Worm (Caenorhabditis elegans): ENCODE measurements around the gene cht-2.
A peak's percentile ranks its signal among the peaks of the same experiment; 100 is the strongest.

cht-2 gene

DNA sequence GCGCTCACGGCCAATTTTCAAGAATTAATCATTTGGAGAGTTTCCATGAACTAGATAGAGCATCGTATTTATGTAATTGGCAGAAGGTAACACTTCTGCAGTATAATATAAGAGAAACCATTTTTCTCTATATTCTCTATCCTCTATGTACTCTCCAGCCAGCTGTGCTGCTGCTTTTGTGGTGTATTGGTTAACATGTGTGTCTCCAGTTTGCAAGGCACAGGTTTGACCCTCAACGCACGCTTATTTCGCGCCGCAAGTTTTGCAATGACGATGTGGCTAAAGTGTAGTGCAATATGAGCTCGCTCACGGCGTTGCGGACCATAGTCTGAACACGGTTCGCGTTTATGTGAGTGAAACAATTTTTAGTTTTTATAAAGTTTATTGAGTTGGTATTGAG, 26.2 kb downstream of the cht-2 start (continued):
- peak; percentile 88 for TF ChIP-seq nhr-42 (GFP tag; IDR thresholded peaks at IDR 0.05)
- TF ChIP-seq zip-2 (tag; optimal IDR thresholded peaks at IDR 0.05) = no peak
- TF ChIP-seq php-3 (GFP tag; IDR thresholded peaks at IDR 0.05) = no peak; the same call in 1 of the 2 replicates
- peak; percentile 54 for TF ChIP-seq nhr-48 (tag; optimal IDR thresholded peaks at IDR 0.05)
- TF ChIP-seq hlh-11 (tag; optimal IDR thresholded peaks at IDR 0.05) = peak; percentile 72
- peak; percentile 32 for TF ChIP-seq nhr-11 (tag; optimal IDR thresholded peaks at IDR 0.05)
- TF ChIP-seq gei-8 (GFP tag; optimal IDR thresholded peaks at IDR 0.05) = peak; percentile 84
- peak; percentile 88 for TF ChIP-seq mxl-3 (GFP tag; optimal IDR thresholded peaks at IDR 0.05)
- 0 out of 2 replicates have a peak, but pooled peaks have one; percentile 29 for TF ChIP-seq lin-29 (GFP tag; IDR thresholded peaks at IDR 0.05)
- peak; percentile 98 for TF ChIP-seq lim-7 (GFP tag; IDR thresholded peaks at IDR 0.05)
- TF ChIP-seq ZK337.2 (GFP tag; IDR thresholded peaks at IDR 0.05) = peak; percentile 79; the same call in 1 of the 2 replicates
- TF ChIP-seq madf-5 (GFP tag; IDR thresholded peaks at IDR 0.05) = peak in 1 of 2 experiments; percentile 83; a peak in 2 of 4 replicates
- no peak; the same call in 1 of the 2 replicates for TF ChIP-seq lin-38 (GFP tag; IDR thresholded peaks at IDR 0.05)
- peak; percentile 87 for TF ChIP-seq ctbp-1 (GFP tag; IDR thresholded peaks at IDR 0.05)
- peak; percentile 81 for TF ChIP-seq duxl-1 (tag; optimal IDR thresholded peaks at IDR 0.05; ENCODE audit: poor library complexity)
- peak; percentile 47 for TF ChIP-seq unc-130 (GFP tag; optimal IDR thresholded peaks at IDR 0.05)
- TF ChIP-seq egl-43 (GFP tag; IDR thresholded peaks at IDR 0.05) = no peak
- TF ChIP-seq dmd-9 (GFP tag; IDR thresholded peaks at IDR 0.05) = 0 out of 2 replicates have a peak, but pooled peaks have one; percentile 66
- 0 out of 2 replicates have a peak, but pooled peaks have one; percentile 65 for TF ChIP-seq mxl-2 (GFP tag; conservative IDR thresholded peaks at IDR 0.05)
- no peak; the same call in 1 of the 2 replicates for TF ChIP-seq F44E2.7 (GFP tag; IDR thresholded peaks at IDR 0.05)
- TF ChIP-seq ztf-11 (tag; optimal IDR thresholded peaks at IDR 0.05) = no peak
- peak; percentile 69 for TF ChIP-seq T20F7.1 (GFP tag; optimal IDR thresholded peaks at IDR 0.05)
- peak; percentile 61; the same call in 1 of the 2 replicates for TF ChIP-seq saeg-2 (GFP tag; IDR thresholded peaks at IDR 0.05)
- TF ChIP-seq rbr-2 (tag; optimal IDR thresholded peaks at IDR 0.05) = peak; percentile 59
- no peak for TF ChIP-seq fkh-10 (GFP tag; optimal IDR thresholded peaks at IDR 0.05)
- no peak for TF ChIP-seq D1046.2 (GFP tag; IDR thresholded peaks at IDR 0.05)
- peak; percentile 83 for TF ChIP-seq zip-11 (GFP tag; IDR thresholded peaks at IDR 0.05)
- peak; percentile 61; the same call in 1 of the 2 replicates for TF ChIP-seq Y75B8A.6 (GFP tag; IDR thresholded peaks at IDR 0.05)
- TF ChIP-seq nhr-76 (tag; optimal IDR thresholded peaks at IDR 0.05) = no peak
- TF ChIP-seq mdt-29 (GFP tag; IDR thresholded peaks at IDR 0.05) = no peak; the same call in 1 of the 2 replicates
- TF ChIP-seq lsy-2 (tag; optimal IDR thresholded peaks at IDR 0.05) = no peak
- TF ChIP-seq zfp-3 (GFP tag; conservative IDR thresholded peaks at IDR 0.05) = peak; percentile 72
- TF ChIP-seq snpc-1.2 (GFP tag; IDR thresholded peaks at IDR 0.05) = no peak; the same call in 1 of the 2 replicates
- no peak for TF ChIP-seq zag-1 (tag; optimal IDR thresholded peaks at IDR 0.05)
- no peak for TF ChIP-seq cey-2 (tag; optimal IDR thresholded peaks at IDR 0.05; ENCODE audit: borderline replicate concordance, insufficient read depth)
- TF ChIP-seq F49E8.2 (tag; optimal IDR thresholded peaks at IDR 0.05; ENCODE audit: borderline replicate concordance) = peak; percentile 55
- TF ChIP-seq ceh-82 (tag; optimal IDR thresholded peaks at IDR 0.05) = no peak
- TF ChIP-seq ZK546.5 (tag; optimal IDR thresholded peaks at IDR 0.05) = no peak
- peak; percentile 71 for TF ChIP-seq lin-13 (GFP tag; optimal IDR thresholded peaks at IDR 0.05)
- TF ChIP-seq arid-1 (GFP tag; conservative IDR thresholded peaks at IDR 0.05) = peak; percentile 91
- no peak for TF ChIP-seq daf-12 (tag; optimal IDR thresholded peaks at IDR 0.05)
- 0 out of 2 replicates have a peak, but pooled peaks have one; percentile 61 for TF ChIP-seq tag-97 (GFP tag; IDR thresholded peaks at IDR 0.05)
- TF ChIP-seq ceh-32 (tag; optimal IDR thresholded peaks at IDR 0.05; ENCODE audit: poor library complexity) = no peak
- TF ChIP-seq T26A8.4 (GFP tag; IDR thresholded peaks at IDR 0.05) = no peak; the same call in 1 of the 2 replicates
- TF ChIP-seq mdl-1 (tag; optimal IDR thresholded peaks at IDR 0.05) = peak in 1 of 2 experiments; percentile 52
- TF ChIP-seq lin-39 (tag; optimal IDR thresholded peaks at IDR 0.05) = no peak
- no peak; the same call in none of the 2 replicates for TF ChIP-seq vab-7 (GFP tag; IDR thresholded peaks at IDR 0.05)
- no peak for TF ChIP-seq skn-1 (tag; optimal IDR thresholded peaks at IDR 0.05)
- TF ChIP-seq ces-1 (GFP tag; optimal IDR thresholded peaks at IDR 0.05) = no peak
- peak; percentile 61 for TF ChIP-seq sdz-12 (GFP tag; optimal IDR thresholded peaks at IDR 0.05)

Data from whole organism, L4 larva.